Worm (Caenorhabditis elegans) whole organism, L2 larva: ENCODE results near the gene kgb-1.

Experiments
- R02D3.7 ChIP-seq: fragments of 150-350 bp; optimal IDR thresholded peaks from 2 replicates; lab custom pipeline; 2014; ENCODE audit warnings: missing biosample characterization, missing genetic modification characterization
- ZK546.5 ChIP-seq: sonication (generic microtip); optimal IDR thresholded peaks from 2 replicates; lab custom pipeline; 2017; ENCODE audit warnings: missing biosample characterization, missing genetic modification characterization
- alr-1 ChIP-seq: fragments of 150-350 bp; optimal IDR thresholded peaks from 2 replicates; lab custom pipeline; 2014; ENCODE audit warnings: missing biosample characterization, missing genetic modification characterization
- aly-2 ChIP-seq: fragments of 150-350 bp; optimal IDR thresholded peaks from 2 replicates; lab custom pipeline; 2014; ENCODE audit warnings: missing biosample characterization, missing genetic modification characterization
- blmp-1 ChIP-seq: sonication (generic microtip); optimal IDR thresholded peaks from 2 replicates; lab custom pipeline; 2017; ENCODE audit warnings: missing genetic modification characterization, mild to moderate bottlenecking, missing compliant biosample characterization, antibody characterized with exemption, moderate library complexity; ENCODE audit not compliant: insufficient read depth
- crh-2 ChIP-seq: sonication (generic microtip); optimal IDR thresholded peaks from 2 replicates; lab custom pipeline; 2017; ENCODE audit warnings: missing biosample characterization, missing genetic modification characterization
- dmd-4 ChIP-seq: sonication (generic microtip); optimal IDR thresholded peaks from 2 replicates; lab custom pipeline; 2017; ENCODE audit warnings: missing biosample characterization, missing genetic modification characterization
- elt-1 ChIP-seq: fragments of 150-350 bp; optimal IDR thresholded peaks from 2 replicates; lab custom pipeline; 2014; ENCODE audit warnings: missing biosample characterization, missing genetic modification characterization
- fos-1 ChIP-seq: fragments of 150-350 bp; optimal IDR thresholded peaks from 2 replicates; lab custom pipeline; 2014; ENCODE audit warnings: missing biosample characterization, missing genetic modification characterization
- lin-11 ChIP-seq: fragments of 150-350 bp; sonication (generic microtip); optimal IDR thresholded peaks from 2 replicates; lab custom pipeline; 2014; ENCODE audit warnings: missing biosample characterization, missing genetic modification characterization, inconsistent platforms, mixed read lengths
- lin-13 ChIP-seq: fragments of 150-350 bp; optimal IDR thresholded peaks from 2 replicates; lab custom pipeline; 2014; ENCODE audit warnings: missing biosample characterization, missing genetic modification reagents, missing genetic modification characterization
- lsy-2 ChIP-seq, 2 experiments: fragments of 150-350 bp in 1 of 2; sonication (generic microtip) in 1 of 2; optimal IDR thresholded peaks; 2 replicates each; lab custom pipeline; 2014 to 2017; ENCODE audit warnings: missing biosample characterization in 2 of 2, missing genetic modification characterization in 2 of 2
- mab-5 ChIP-seq: fragments of 150-350 bp; optimal IDR thresholded peaks from 2 replicates; lab custom pipeline; 2014; ENCODE audit warnings: missing biosample characterization, missing genetic modification characterization
- nhr-11 ChIP-seq: fragments of 150-350 bp; optimal IDR thresholded peaks from 2 replicates; lab custom pipeline; 2014; ENCODE audit warnings: missing biosample characterization, missing genetic modification characterization
- nhr-12 ChIP-seq: fragments of 150-350 bp; optimal IDR thresholded peaks from 2 replicates; lab custom pipeline; 2014; ENCODE audit warnings: missing biosample characterization, missing genetic modification characterization
- nhr-21 ChIP-seq: fragments of 150-350 bp; optimal IDR thresholded peaks from 2 replicates; lab custom pipeline; 2014; ENCODE audit warnings: missing biosample characterization, missing genetic modification characterization
- nhr-23 ChIP-seq: fragments of 150-350 bp; optimal IDR thresholded peaks from 2 replicates; lab custom pipeline; 2014; ENCODE audit warnings: missing biosample characterization, missing genetic modification reagents, missing genetic modification characterization
- nhr-25 ChIP-seq: fragments of 150-350 bp; sonication (generic microtip); optimal IDR thresholded peaks from 3 replicates; lab custom pipeline; 2014; ENCODE audit warnings: missing biosample characterization, missing genetic modification characterization
- peb-1 ChIP-seq: fragments of 150-350 bp; optimal IDR thresholded peaks from 2 replicates; lab custom pipeline; 2014; ENCODE audit warnings: missing biosample characterization, missing genetic modification characterization
- sem-4 ChIP-seq: fragments of 150-350 bp; optimal IDR thresholded peaks from 2 replicates; lab custom pipeline; 2014; ENCODE audit warnings: missing biosample characterization, missing genetic modification reagents, missing genetic modification characterization
- skn-1 ChIP-seq: sonication (generic microtip); optimal IDR thresholded peaks from 2 replicates; lab custom pipeline; 2017; ENCODE audit warnings: missing biosample characterization, missing genetic modification characterization
- sma-3 ChIP-seq: sonication (generic microtip); optimal IDR thresholded peaks from 2 replicates; lab custom pipeline; 2016; ENCODE audit warnings: missing genetic modification reagents, missing genetic modification characterization, missing compliant biosample characterization
- sma-9 ChIP-seq, 2 experiments: fragments of 150-350 bp in 1 of 2; sonication (generic microtip) in 1 of 2; optimal IDR thresholded peaks; 2 replicates each; lab custom pipeline; 2014 to 2016; ENCODE audit warnings: missing genetic modification characterization in 2 of 2, mild to moderate bottlenecking in 1 of 2, missing biosample characterization in 1 of 2, missing compliant biosample characterization in 1 of 2, missing genetic modification reagents in 1 of 2, moderate library complexity in 1 of 2
- unc-39 ChIP-seq: fragments of 150-350 bp; optimal IDR thresholded peaks from 2 replicates; lab custom pipeline; 2014; ENCODE audit warnings: missing biosample characterization, missing genetic modification characterization
- unc-55 ChIP-seq: fragments of 150-350 bp; sonication (generic microtip); optimal IDR thresholded peaks from 3 replicates; lab custom pipeline; 2014; ENCODE audit warnings: missing biosample characterization, missing genetic modification reagents, missing genetic modification characterization
- unc-62 ChIP-seq: fragments of 150-350 bp; optimal IDR thresholded peaks from 2 replicates; lab custom pipeline; 2014; ENCODE audit warnings: missing biosample characterization, missing genetic modification reagents, missing genetic modification characterization
- ztf-1 ChIP-seq: fragments of 200-800 bp; sonication (Bioruptor generic); conservative IDR thresholded peaks from 2 replicates; pipeline ENCODE4 v1.3.6; 2022; ENCODE audit warnings: missing genetic modification characterization, missing compliant biosample characterization
- ztf-4 ChIP-seq: fragments of 150-350 bp; optimal IDR thresholded peaks from 2 replicates; lab custom pipeline; 2014; ENCODE audit warnings: missing biosample characterization, missing genetic modification characterization

The kgb-1 gene

DNA sequence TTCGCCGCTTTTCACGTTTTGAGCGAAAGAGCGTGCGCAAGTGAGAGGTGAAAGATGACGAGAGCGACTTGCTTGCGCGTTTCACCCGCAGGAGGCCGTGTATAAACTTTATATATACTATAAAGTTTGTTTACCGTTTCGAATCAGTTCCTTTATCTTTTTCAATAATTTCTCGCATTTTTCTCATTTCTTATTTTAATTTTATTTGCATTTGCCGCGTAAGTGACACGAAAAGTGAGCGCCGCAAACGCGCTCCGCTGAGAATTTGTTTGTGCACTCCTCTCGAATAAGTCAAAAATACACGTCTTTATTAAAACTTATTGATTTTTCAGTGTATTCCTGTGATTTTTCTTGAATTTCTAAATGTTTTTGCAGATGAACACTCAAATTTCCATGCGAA is 33.8 kb upstream of the kgb-1 start, which contains the start of gene mrpl-55 (continued):
- TF ChIP-seq unc-55 (GFP tag; lab: Kevin White, UChicago) (peak; percentile 96), nhr-25 (peak; percentile 71), mab-5 (tag; lab: Kevin White, UChicago) (peak; percentile 14), nhr-21 (tag; lab: Kevin White, UChicago) (peak; percentile 88), sma-9 (GFP tag; optimal IDR thresholded peaks at IDR 0.05; lab: Kevin White, UChicago) (peak; percentile 76), sma-9 (tag; optimal IDR thresholded peaks at IDR 0.05; lab: Kevin White, UChicago) (no peak), dmd-4 (tag; lab: Kevin White, UChicago) (no peak), ZK546.5 (peak; percentile 27), fos-1 (tag; lab: Kevin White, UChicago) (peak; percentile 81), skn-1 (tag; lab: Kevin White, UChicago) (no peak), nhr-12 (tag; lab: Kevin White, UChicago) (no peak), sem-4 (tag; lab: Kevin White, UChicago) (peak; percentile 75), R02D3.7 (peak; percentile 35)

DNA sequence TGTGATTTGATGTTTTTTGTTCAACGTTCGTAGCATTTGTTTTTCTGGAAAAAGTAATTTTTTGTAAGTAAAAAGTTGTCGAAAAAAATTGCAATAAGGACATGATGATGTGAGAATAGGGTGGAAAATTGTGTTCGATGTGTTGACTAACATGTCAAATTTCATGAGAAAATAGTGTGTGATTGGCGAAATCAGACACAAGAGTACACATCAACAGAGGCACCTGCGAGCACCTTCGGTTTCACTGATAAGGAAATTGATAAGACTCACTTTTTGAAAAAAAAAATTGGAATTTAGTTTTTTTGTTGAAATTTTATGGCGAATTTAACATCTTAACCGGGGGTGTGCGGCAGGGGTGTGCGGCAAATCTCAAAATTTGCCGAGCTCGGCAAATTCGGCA is 30.7 kb upstream of the kgb-1 start, which contains the start of gene hum-8:
TSS of gene hum-8 (minus strand) at position 46 of the 400 bp plus-strand sequence.
- TF ChIP-seq unc-39 (tag; lab: Kevin White, UChicago) (no peak), nhr-11 (tag; lab: Kevin White, UChicago) (no peak), fos-1 (tag; lab: Kevin White, UChicago) (peak; percentile 91), nhr-23 (tag; lab: Kevin White, UChicago) (no peak)
- TF ChIP-seq, all 48 proteins: peak for 1

DNA sequence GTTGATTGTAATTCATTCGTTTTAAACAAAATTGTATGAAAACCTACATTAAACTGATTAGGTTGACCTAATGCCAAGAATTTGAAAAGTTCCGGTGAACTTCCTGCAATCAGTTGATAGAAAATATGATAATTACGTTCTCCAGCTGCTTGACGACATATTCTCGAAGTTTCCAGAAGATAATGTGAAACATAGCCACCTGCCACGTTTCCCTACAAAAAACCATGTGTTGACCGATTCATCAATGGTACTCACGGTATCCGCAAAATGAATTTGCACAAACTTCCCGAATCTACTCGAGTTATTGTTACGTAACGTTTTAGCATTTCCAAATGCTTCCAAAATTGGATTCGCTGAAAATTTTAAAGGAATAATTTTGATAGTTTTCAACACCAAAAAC is 28.5 kb upstream of the kgb-1 start:
- TF ChIP-seq ztf-4 (tag; lab: Kevin White, UChicago) (no peak), lin-13 (GFP tag; lab: Kevin White, UChicago) (no peak), fos-1 (tag; lab: Kevin White, UChicago) (no peak), sma-3 (GFP tag; lab: Kevin White, UChicago) (no peak), unc-62 (GFP tag; lab: Kevin White, UChicago) (no peak), lin-11 (tag; lab: Kevin White, UChicago) (no peak), nhr-21 (tag; lab: Kevin White, UChicago) (no peak), peb-1 (tag; lab: Kevin White, UChicago) (no peak), nhr-23 (tag; lab: Kevin White, UChicago) (no peak), dmd-4 (tag; lab: Kevin White, UChicago) (no peak), alr-1 (no peak), elt-1 (tag; lab: Kevin White, UChicago) (no peak), aly-2 (tag; lab: Kevin White, UChicago) (no peak)

- TF ChIP-seq nhr-12 (tag; lab: Kevin White, UChicago) (no peak), fos-1 (tag; lab: Kevin White, UChicago) (peak; percentile 57)
- TF ChIP-seq, all 48 proteins: peak for 1
Measured at ce11 chrIV:428869-429268, 19.0 kb upstream of the kgb-1 start, which contains the start of gene Y66H1A.5. Gene Y66H1A.5, minus strand, starts transcription at chrIV:429133.

ce11 chrIV:427100-427908 is 17.5 kb upstream of the kgb-1 start:
- TF ChIP-seq blmp-1 (tag; lab: Kevin White, UChicago) = no peak
- no peak for TF ChIP-seq crh-2 (tag; lab: Kevin White, UChicago)
- TF ChIP-seq lsy-2 (tag; optimal IDR thresholded peaks at IDR 0.05; lab: Kevin White, UChicago) = no peak
- TF ChIP-seq unc-55 (GFP tag; lab: Kevin White, UChicago) = no peak

DNA sequence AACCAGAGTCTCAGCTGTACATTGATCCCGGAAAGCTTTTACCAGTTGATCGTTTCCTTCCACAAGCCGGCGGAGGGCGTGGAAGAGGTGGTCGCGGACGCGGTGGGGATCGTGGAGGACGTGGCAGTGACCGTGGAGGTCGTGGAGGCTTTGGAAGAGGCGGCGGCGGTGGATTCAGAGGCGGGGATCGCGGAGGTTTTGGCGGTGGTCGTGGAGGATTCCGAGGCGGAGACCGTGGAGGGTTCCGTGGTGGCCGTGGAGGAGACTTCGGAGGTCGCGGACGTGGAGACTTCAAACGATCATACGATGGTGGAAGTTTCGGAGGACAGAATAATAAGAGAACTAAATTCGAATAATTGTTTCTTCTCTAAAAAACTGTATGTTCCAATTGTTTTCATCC is 16.8 kb upstream of the kgb-1 start:
- TF ChIP-seq ztf-1 (GFP tag; lab: Robert Waterston, UW) = no peak
